Fruit fly (Drosophila melanogaster) whole organism, embryonic: ENCODE results near the gene Tfb4.
A peak's percentile ranks its signal among the peaks of the same experiment; 100 is the strongest.

ENCODE experiments used
- Mes4 ChIP-seq: fragments of 200-800 bp; sonication (Bioruptor generic); optimal IDR thresholded peaks from 2 replicates; lab custom pipeline; 2016; ENCODE audit warnings: missing biosample characterization, missing genetic modification characterization
- chm ChIP-seq: fragments of 200-800 bp; sonication (Bioruptor generic); IDR thresholded peaks from 2 replicates; pipeline ENCODE4 v1.3.6; 2022; ENCODE audit warnings: missing biosample characterization, missing genetic modification characterization

DNA sequence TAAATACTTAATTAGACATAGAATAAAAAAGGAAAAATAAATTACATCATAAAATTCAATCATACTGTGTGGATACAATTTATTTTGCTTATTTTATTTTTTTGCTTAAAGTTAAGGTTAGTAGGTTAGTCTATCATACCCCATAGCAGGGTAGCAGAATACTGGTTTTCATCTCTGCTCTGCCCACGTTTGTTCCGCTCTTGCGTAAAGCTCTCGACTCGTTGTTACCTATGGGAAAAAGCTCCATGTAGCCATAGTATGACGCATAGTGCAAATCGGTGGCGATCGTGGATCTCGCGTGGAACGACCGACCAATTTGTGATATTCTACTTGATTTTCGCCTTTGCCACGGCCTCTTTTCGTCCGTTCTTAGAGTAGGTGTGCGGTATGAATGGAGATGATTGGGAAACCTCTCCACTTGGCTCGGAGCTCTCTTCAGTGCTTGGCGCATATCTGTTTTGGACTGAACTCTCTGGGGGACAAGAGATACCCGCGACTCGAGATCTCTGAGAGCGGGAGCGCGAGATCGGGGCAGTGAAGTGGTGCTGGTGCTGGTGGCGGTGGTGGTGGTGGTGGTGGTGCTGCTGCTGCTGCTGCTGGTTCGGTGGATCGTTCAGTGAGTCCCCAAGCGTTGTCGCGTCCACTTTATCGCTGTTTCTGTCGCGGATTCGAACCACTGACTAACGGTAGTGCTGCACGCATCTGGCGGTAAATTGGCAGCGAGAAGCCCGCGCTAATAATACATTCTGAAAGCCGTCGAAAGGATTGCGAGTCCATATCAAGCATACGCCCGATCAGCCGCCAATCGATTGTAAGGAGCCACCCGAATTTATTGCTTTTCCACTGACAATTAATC lies 35.4 kb upstream of the Tfb4 start, which contains the start of gene CG5001:
- TF ChIP-seq Mes4 (GFP tag; lab: Kevin White, UChicago), result peak; percentile 58
- peak; percentile 82 for TF ChIP-seq chm (GFP tag; lab: Robert Waterston, UW)
